Fruit fly (Drosophila melanogaster) whole organism, embryonic: ENCODE results near the gene rno.

Experiments used
- Bgb ChIP-seq: fragments of 200-800 bp; sonication (Bioruptor generic); IDR thresholded peaks from 2 replicates; pipeline ENCODE4 v1.3.6; 2022; ENCODE audit warnings: missing biosample characterization, missing genetic modification characterization; ENCODE audit not compliant: partially characterized antibody
- CG11085 ChIP-seq: fragments of 200-800 bp; sonication (Bioruptor generic); IDR thresholded peaks from 2 replicates; pipeline ENCODE4 v1.3.6; 2022; ENCODE audit warnings: missing biosample characterization, missing genetic modification characterization
- CG13624 ChIP-seq: fragments of 200-800 bp; sonication (Bioruptor generic); optimal IDR thresholded peaks from 2 replicates; lab custom pipeline; 2016; ENCODE audit warnings: missing biosample characterization, missing genetic modification characterization
- CG14014 ChIP-seq: fragments of 200-800 bp; sonication (Bioruptor generic); IDR thresholded peaks from 2 replicates; pipeline ENCODE4 v1.3.6; 2022; ENCODE audit warnings: missing biosample characterization, missing genetic modification characterization
- CG14710 ChIP-seq: fragments of 200-800 bp; sonication (Bioruptor generic); optimal IDR thresholded peaks from 3 replicates; lab custom pipeline; 2019; ENCODE audit warnings: missing biosample characterization, mild to moderate bottlenecking, missing genetic modification characterization, moderate library complexity
- CG14860 ChIP-seq: fragments of 200-800 bp; sonication (Bioruptor generic); IDR thresholded peaks from 3 replicates; pipeline ENCODE4 v1.3.6; 2022; ENCODE audit warnings: missing biosample characterization, missing genetic modification characterization; ENCODE audit not compliant: partially characterized antibody
- CG3065 ChIP-seq: fragments of 200-800 bp; sonication (Bioruptor generic); optimal IDR thresholded peaks from 2 replicates; lab custom pipeline; 2016; ENCODE audit warnings: missing biosample characterization, missing genetic modification characterization
- CG31224 ChIP-seq: fragments of 200-800 bp; sonication (Bioruptor generic); IDR thresholded peaks from 2 replicates; pipeline ENCODE4 v1.3.6; 2022; ENCODE audit warnings: missing biosample characterization, missing genetic modification characterization
- CG34376 ChIP-seq: fragments of 200-800 bp; sonication (Bioruptor generic); optimal IDR thresholded peaks from 2 replicates; lab custom pipeline; 2018; ENCODE audit warnings: missing biosample characterization, mild to moderate bottlenecking, missing genetic modification characterization
- CG4617 ChIP-seq: fragments of 200-800 bp; sonication (Bioruptor generic); optimal IDR thresholded peaks from 3 replicates; lab custom pipeline; 2016; ENCODE audit warnings: missing biosample characterization, missing genetic modification characterization, borderline replicate concordance
- CG5180 ChIP-seq: fragments of 200-800 bp; sonication (Bioruptor generic); optimal IDR thresholded peaks from 3 replicates; lab custom pipeline; 2017; ENCODE audit warnings: missing biosample characterization, missing genetic modification characterization, mild to moderate bottlenecking, moderate library complexity, missing genetic modification reagents
- CG6654 ChIP-seq: fragments of 200-800 bp; sonication (Bioruptor generic); optimal IDR thresholded peaks from 2 replicates; lab custom pipeline; 2017; ENCODE audit warnings: missing biosample characterization, mild to moderate bottlenecking, missing genetic modification characterization
- D19A ChIP-seq: fragments of 200-800 bp; optimal IDR thresholded peaks from 3 replicates; lab custom pipeline; 2019; ENCODE audit warnings: missing biosample characterization, mild to moderate bottlenecking, missing genetic modification characterization, moderate library complexity
- Dll ChIP-seq: fragments of 200-800 bp; sonication (Bioruptor generic); IDR thresholded peaks from 4 replicates; pipeline ENCODE4 v1.3.6; 2022; ENCODE audit warnings: missing biosample characterization, missing genetic modification characterization; ENCODE audit not compliant: partially characterized antibody
- E2f1 ChIP-seq: fragments of 200-800 bp; sonication (Bioruptor generic); IDR thresholded peaks from 2 replicates; pipeline ENCODE4 v1.3.6; 2022; ENCODE audit warnings: missing biosample characterization, missing genetic modification characterization
- Eip74EF ChIP-seq, 2 experiments: fragments of 200-800 bp in 1 of 2; fragments of >200 bp in 1 of 2; sonication (Bioruptor generic) in 1 of 2; optimal IDR thresholded peaks; 2 replicates each; lab custom pipeline; 2017 to 2019; ENCODE audit warnings: missing biosample characterization in 2 of 2, missing genetic modification characterization in 2 of 2, mild to moderate bottlenecking in 1 of 2, moderate library complexity in 1 of 2
- MBD-R2 ChIP-seq: fragments of 200-800 bp; sonication (Bioruptor generic); IDR thresholded peaks from 2 replicates; pipeline ENCODE4 v1.3.6; 2022; ENCODE audit warnings: missing biosample characterization, missing genetic modification characterization
- Med ChIP-seq: fragments of 200-800 bp; sonication (Bioruptor generic); peaks from one replicate; lab custom pipeline; 2016; ENCODE audit warnings: missing biosample characterization, missing genetic modification characterization, mild to moderate bottlenecking, inconsistent platforms, moderate library complexity
- Ravus ChIP-seq: fragments of 200-800 bp; sonication (Bioruptor generic); IDR thresholded peaks from 2 replicates; pipeline ENCODE4 v1.3.6; 2022; ENCODE audit warnings: missing biosample characterization, missing genetic modification characterization
- Sry-δ ChIP-seq: fragments of 200-800 bp; sonication (Bioruptor generic); optimal IDR thresholded peaks from 2 replicates; lab custom pipeline; 2016; ENCODE audit warnings: missing biosample characterization, missing genetic modification characterization
- Xrp1 ChIP-seq: fragments of 200-800 bp; sonication (Bioruptor generic); IDR thresholded peaks from 2 replicates; pipeline ENCODE4 v1.3.6; 2022; ENCODE audit warnings: missing biosample characterization, missing genetic modification characterization
- aop ChIP-seq: fragments of 200-800 bp; sonication (Bioruptor generic); IDR thresholded peaks from 2 replicates; pipeline ENCODE4 v1.3.6; 2022; ENCODE audit warnings: missing biosample characterization, missing genetic modification characterization
- bbx ChIP-seq: fragments of 200-800 bp; sonication (Bioruptor generic); IDR thresholded peaks from 2 replicates; pipeline ENCODE4 v1.3.6; 2022; ENCODE audit warnings: missing biosample characterization, missing genetic modification characterization; ENCODE audit not compliant: partially characterized antibody
- bowl ChIP-seq: fragments of 200-800 bp; sonication (Bioruptor generic); IDR thresholded peaks from 2 replicates; pipeline ENCODE4 v1.3.6; 2022; ENCODE audit warnings: missing biosample characterization, missing genetic modification characterization
- btn ChIP-seq: fragments of 200-800 bp; sonication (Bioruptor generic); optimal IDR thresholded peaks from 2 replicates; lab custom pipeline; 2016; ENCODE audit warnings: missing biosample characterization, missing genetic modification characterization
- esg ChIP-seq: fragments of 200-800 bp; sonication (Bioruptor generic); conservative IDR thresholded peaks from 2 replicates; pipeline ENCODE4 v1.3.6; 2022; ENCODE audit warnings: missing biosample characterization, missing genetic modification characterization
- gfzf ChIP-seq: fragments of 200-800 bp; sonication (Bioruptor generic); optimal IDR thresholded peaks from 2 replicates; lab custom pipeline; 2016; ENCODE audit warnings: missing biosample characterization, mild to moderate bottlenecking, missing genetic modification characterization, moderate library complexity
- hbn ChIP-seq: fragments of 200-800 bp; sonication (Bioruptor generic); IDR thresholded peaks from 2 replicates; pipeline ENCODE4 v1.3.6; 2022; ENCODE audit warnings: missing biosample characterization, missing genetic modification characterization; ENCODE audit not compliant: partially characterized antibody
- odd ChIP-seq: fragments of 200-800 bp; sonication (Bioruptor generic); optimal IDR thresholded peaks from 2 replicates; lab custom pipeline; 2017; ENCODE audit warnings: missing biosample characterization, mild to moderate bottlenecking, missing genetic modification characterization
- pita ChIP-seq: fragments of 200-800 bp; sonication (Bioruptor generic); optimal IDR thresholded peaks from 2 replicates; lab custom pipeline; 2017; ENCODE audit warnings: missing biosample characterization, mild to moderate bottlenecking, missing genetic modification characterization
- rib ChIP-seq: fragments of 200-800 bp; sonication (Bioruptor generic); IDR thresholded peaks from 2 replicates; pipeline ENCODE4 v1.3.6; 2022; ENCODE audit warnings: missing biosample characterization, missing genetic modification characterization
- row ChIP-seq: fragments of 200-800 bp; sonication (Bioruptor generic); IDR thresholded peaks from 3 replicates; pipeline ENCODE4 v1.3.6; 2022; ENCODE audit warnings: missing biosample characterization, missing genetic modification characterization
- tin ChIP-seq: fragments of 200-800 bp; sonication (Bioruptor generic); optimal IDR thresholded peaks from 3 replicates; lab custom pipeline; 2016; ENCODE audit warnings: missing biosample characterization, missing genetic modification characterization

Gene rno

DNA sequence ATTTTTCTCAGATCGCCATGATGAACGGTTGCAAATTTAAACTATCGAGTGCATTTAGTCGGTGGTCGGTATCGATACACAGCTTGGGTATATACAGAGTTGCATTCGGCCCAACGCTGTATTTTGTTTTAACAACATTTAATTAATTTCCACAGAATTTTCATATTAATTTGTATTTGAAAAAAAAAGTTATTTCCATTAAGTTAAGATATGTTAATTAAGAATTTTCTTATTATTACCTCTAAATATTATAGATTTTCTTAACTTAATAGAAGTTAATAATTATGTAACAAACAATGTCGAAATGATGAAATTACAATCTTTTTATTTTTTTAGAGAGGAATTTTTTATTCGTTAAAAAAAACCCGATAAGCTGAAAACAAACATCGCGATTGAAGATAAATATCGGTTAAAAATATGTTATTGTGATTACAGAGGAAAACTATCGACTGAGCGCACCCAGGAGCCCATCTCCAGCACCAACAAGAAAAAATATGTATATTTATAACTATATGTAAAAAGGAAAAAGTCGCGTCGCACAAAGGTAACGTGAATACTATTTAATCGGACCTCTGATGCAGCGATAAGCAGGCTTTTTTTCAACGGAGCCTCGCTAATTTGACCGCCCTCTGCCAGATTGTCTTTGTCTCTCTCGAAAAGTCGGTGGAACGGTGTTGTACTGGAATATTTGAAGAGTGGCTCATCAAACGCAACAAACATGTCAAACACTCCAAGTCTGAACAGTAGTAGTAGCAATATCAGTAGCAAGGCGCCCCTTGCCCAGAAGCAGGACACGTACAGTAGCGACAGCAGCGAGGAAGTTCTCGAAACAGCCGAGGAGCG is at the start of gene rno, which contains the start of gene mri (continued):
- TF ChIP-seq rib (no peak), Eip74EF (GFP tag; optimal IDR thresholded peaks at IDR 0.05; lab: Kevin White, UChicago) (no peak), CG34376 (GFP tag; lab: Kevin White, UChicago) (peak; percentile 22), esg (GFP tag; lab: Robert Waterston, UW) (peak; percentile 72), CG14710 (peak; percentile 93), Bgb (GFP tag; lab: Robert Waterston, UW) (peak; percentile 95), E2f1 (GFP tag; lab: Robert Waterston, UW) (peak; percentile 72), CG3065 (GFP tag; lab: Kevin White, UChicago) (no peak), D19A (tag; lab: Kevin White, UChicago) (peak; percentile 58), tin (GFP tag; lab: Kevin White, UChicago) (peak; percentile 58), CG13624 (GFP tag; lab: Kevin White, UChicago) (no peak), Sry-δ (GFP tag; lab: Kevin White, UChicago) (peak; percentile 81), CG31224 (GFP tag; lab: Robert Waterston, UW) (no peak; the same call in 1 of the 2 replicates), bowl (GFP tag; lab: Robert Waterston, UW) (no peak), CG6654 (GFP tag; lab: Kevin White, UChicago) (no peak), Ravus (GFP tag; lab: Robert Waterston, UW) (peak; percentile 28), CG11085 (GFP tag; lab: Robert Waterston, UW) (peak; percentile 63; the same call in 1 of the 2 replicates), row (GFP tag; lab: Robert Waterston, UW) (peak; percentile 86), Dll (GFP tag; lab: Robert Waterston, UW) (peak; percentile 95), MBD-R2 (GFP tag; lab: Robert Waterston, UW) (peak; percentile 26), CG14860 (GFP tag; lab: Robert Waterston, UW) (peak; percentile 93), btn (GFP tag; lab: Kevin White, UChicago) (no peak), aop (GFP tag; lab: Robert Waterston, UW) (no peak), CG14014 (GFP tag; lab: Robert Waterston, UW) (peak; percentile 57; the same call in 1 of the 2 replicates), hbn (GFP tag; lab: Robert Waterston, UW) (peak; percentile 91)

- TF ChIP-seq pita (GFP tag; lab: Kevin White, UChicago) = peak; percentile 12
- peak; percentile 97 for TF ChIP-seq CG5180 (GFP tag; lab: Kevin White, UChicago)
- TF ChIP-seq odd (GFP tag; lab: Kevin White, UChicago) = no peak
- 0 out of 2 replicates have a peak, but pooled peaks have one; percentile 40 for TF ChIP-seq bbx (GFP tag; lab: Robert Waterston, UW)
- TF ChIP-seq Xrp1 (GFP tag; lab: Robert Waterston, UW) = no peak
- peak; percentile 23 for TF ChIP-seq gfzf (GFP tag; lab: Kevin White, UChicago)
- TF ChIP-seq Med (GFP tag; lab: Kevin White, UChicago) = peak; percentile 20
- peak; percentile 6 for TF ChIP-seq CG4617 (GFP tag; lab: Kevin White, UChicago)
These were observed 48.7 kb upstream of the rno start for dm6 chr3L:248226-248758.
